Fruit fly (Drosophila melanogaster): ENCODE results near the gene Qtzl.
A peak's percentile ranks its signal among the peaks of the same experiment; 100 is the strongest.

Gene Qtzl

DNA sequence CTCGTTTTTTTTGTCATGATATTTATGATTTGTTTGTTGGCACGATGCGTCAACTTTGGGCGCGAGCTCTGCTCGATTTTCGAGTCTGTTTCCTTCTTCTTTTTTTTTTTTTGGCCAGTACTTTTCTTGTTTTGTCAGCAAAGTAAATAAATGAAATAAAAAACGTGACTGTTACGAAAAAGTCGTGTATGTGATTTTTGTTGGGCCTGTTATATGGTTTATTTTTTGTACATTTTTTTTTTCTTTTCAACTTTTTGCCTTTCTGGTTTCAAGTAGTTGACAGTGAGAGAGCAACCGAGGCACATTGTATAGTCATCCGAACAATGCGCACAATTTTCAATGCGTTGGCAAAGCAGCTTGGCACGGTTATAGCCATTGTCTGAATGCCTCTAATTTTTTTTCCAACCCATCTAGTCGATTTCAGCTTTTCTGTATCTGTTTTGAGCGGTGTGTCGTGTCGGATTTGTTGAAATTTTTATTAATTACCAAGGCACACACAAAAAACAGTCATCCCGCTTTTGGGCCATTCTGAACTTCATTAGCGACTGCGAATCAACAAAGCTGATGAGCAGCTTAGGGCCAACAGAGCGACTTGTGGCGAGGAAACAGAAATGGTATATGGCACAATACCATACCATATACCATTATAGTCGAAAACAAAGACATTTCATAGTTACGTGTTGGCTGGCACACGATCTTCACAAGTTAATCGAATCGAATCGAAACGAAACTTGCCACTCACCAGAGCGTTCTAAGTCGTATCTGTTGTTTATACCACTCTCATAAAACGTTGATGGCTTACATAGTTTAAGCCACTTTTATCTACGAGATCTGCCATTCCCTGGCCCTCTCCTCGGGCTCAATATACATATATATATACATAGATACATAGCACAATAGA lies 31.9 kb upstream of the Qtzl start:
- TF ChIP-seq CG7101 (tag; optimal IDR thresholded peaks at IDR 0.05) (no peak), tj (GFP tag; optimal IDR thresholded peaks at IDR 0.05) (peak; percentile 82), kay (GFP tag; ENCODE audit: borderline replicate concordance) (peak; percentile 31), Hr96 (GFP tag; optimal IDR thresholded peaks at IDR 0.05) (no peak), ovo (GFP tag; optimal IDR thresholded peaks at IDR 0.05) (no peak), pad (GFP tag; optimal IDR thresholded peaks at IDR 0.05) (no peak), Mnt (GFP tag; optimal IDR thresholded peaks at IDR 0.05) (no peak)

DNA sequence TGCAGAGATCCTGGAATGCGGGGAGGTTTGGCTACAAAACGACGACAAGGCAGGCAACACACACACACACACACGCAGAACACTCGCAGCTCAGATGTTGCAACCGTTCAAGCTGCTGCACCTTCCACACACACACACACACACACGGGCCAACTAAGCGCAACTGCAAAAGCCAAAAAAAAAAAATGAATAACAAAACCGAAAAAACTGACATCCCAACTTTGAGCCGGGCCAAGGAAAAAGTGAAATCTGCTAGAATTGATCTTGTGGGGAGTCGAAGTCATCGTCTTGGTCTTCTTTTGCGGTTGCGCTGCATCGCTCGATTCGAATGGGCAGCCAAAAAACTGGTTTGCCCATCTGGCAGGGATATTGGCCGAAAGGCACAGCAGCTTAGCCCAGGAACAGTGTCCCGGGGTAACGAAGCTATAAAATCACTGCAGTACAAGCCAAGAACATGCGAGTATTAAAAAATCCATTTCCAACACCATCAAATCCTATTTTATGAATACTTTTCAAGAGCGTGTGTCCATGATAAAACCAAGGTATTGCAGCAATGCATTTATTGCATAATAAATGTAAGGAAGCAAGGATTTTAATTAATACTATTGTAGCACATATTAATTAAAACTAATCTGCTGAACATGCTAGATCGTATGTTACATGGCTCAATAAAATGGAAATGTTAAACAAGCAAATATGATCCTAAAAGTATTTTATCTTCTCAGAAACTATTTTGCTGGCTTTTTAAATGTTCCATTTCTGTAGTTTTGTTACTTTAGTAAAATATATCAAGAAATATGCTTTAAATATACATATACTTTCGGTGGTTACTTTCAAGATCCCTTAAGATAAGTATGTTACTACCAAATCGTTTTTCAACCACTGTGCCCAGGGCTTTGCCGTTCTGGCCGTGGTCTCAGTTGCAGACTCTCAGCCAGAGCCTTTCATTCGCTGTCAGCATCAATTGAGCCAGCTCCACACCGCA lies 29.6 kb upstream of the Qtzl start:
- TF ChIP-seq ovo (GFP tag; optimal IDR thresholded peaks at IDR 0.05) (no peak), Clk (GFP tag; optimal IDR thresholded peaks at IDR 0.05) (no peak), cic (GFP tag; optimal IDR thresholded peaks at IDR 0.05) (no peak)

DNA sequence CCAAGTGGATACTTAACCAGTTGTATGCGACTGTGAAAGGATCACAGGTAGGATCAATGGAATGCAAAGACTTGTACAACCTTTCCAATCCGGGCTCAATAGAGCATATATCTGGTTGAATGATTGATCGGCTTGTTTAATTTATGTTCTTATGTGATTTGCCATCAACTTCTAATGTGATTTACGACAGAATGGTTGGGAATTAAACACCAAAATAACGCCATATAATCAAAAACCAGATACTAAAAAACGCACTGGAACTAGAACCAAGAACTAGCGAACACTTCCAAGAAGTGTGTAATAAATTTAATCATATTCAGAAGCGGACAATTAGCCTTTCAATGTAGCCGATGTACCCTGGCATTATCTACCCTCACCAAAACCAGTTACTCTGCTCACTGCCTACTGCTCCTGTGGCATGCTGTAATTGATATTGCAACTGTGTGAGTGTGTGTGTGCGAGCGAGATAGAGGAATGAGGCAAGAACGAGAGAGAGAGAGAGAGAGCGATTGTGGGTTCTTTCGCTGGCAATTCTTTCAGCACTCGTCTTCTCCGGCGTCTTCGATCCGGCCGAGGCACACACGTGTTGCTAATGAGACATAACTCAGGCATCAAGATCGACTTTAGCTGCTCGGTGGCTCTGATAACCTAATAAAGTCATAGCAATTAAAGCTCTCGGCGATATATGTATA lies 26.8 kb upstream of the Qtzl start:
- TF ChIP-seq pad (GFP tag; optimal IDR thresholded peaks at IDR 0.05) = no peak
- no peak for TF ChIP-seq CG7045 (GFP tag; optimal IDR thresholded peaks at IDR 0.05)
- no peak for TF ChIP-seq cic (GFP tag; optimal IDR thresholded peaks at IDR 0.05)

DNA sequence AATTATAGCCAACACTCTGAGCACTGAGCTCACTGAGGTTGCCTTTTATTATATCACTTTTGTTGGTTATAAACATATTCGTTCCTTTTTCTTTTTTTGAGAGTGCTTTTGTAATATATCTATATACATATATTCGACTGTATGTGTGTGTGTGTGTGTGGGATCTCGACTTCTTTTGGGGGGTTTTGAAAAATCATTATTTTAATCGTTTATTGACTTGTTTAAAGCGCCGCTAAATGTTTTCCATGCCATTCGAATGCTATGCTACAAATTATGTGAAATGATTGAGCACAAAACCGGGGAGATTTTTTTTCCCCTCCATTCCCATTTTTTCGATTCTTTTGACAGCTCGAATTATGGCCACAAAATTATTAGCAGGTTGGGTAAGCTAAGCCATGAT lies 26.1 kb upstream of the Qtzl start:
- no peak for TF ChIP-seq bab1 (GFP tag; optimal IDR thresholded peaks at IDR 0.05)
- TF ChIP-seq Crg-1 (GFP tag; optimal IDR thresholded peaks at IDR 0.05) = no peak
- no peak for TF ChIP-seq CG5204 (GFP tag; optimal IDR thresholded peaks at IDR 0.05)
- TF ChIP-seq Hr96 (GFP tag; optimal IDR thresholded peaks at IDR 0.05) = no peak
- TF ChIP-seq kay (GFP tag; ENCODE audit: borderline replicate concordance) = no peak
- no peak for TF ChIP-seq CG11617 (GFP tag; optimal IDR thresholded peaks at IDR 0.05)
- no peak for TF ChIP-seq CG33017 (tag; optimal IDR thresholded peaks at IDR 0.05)
- TF ChIP-seq CG7101 (tag; optimal IDR thresholded peaks at IDR 0.05) = no peak
- TF ChIP-seq tj (GFP tag; optimal IDR thresholded peaks at IDR 0.05) = no peak
- TF ChIP-seq pad (GFP tag; optimal IDR thresholded peaks at IDR 0.05) = no peak
- no peak for TF ChIP-seq cnc (optimal IDR thresholded peaks at IDR 0.05)
- TF ChIP-seq CG1620 (GFP tag; optimal IDR thresholded peaks at IDR 0.05) = no peak

- no peak for TF ChIP-seq cnc (optimal IDR thresholded peaks at IDR 0.05)
- TF ChIP-seq kay (GFP tag; ENCODE audit: borderline replicate concordance) = peak; percentile 94
Observed at dm6 chr2L:11970343-11970742, 25.2 kb upstream of the Qtzl start.

- TF ChIP-seq cic (GFP tag; optimal IDR thresholded peaks at IDR 0.05) (peak; percentile 8), CG33017 (tag; optimal IDR thresholded peaks at IDR 0.05) (peak; percentile 45), bab1 (GFP tag; optimal IDR thresholded peaks at IDR 0.05) (peak; percentile 22), Hr96 (GFP tag; optimal IDR thresholded peaks at IDR 0.05) (no peak), CG1620 (GFP tag; optimal IDR thresholded peaks at IDR 0.05) (no peak), CG11617 (GFP tag; optimal IDR thresholded peaks at IDR 0.05) (peak; percentile 7), CG5204 (GFP tag; optimal IDR thresholded peaks at IDR 0.05) (no peak), cnc (optimal IDR thresholded peaks at IDR 0.05) (no peak), CG7045 (GFP tag; optimal IDR thresholded peaks at IDR 0.05) (no peak), Crg-1 (GFP tag; optimal IDR thresholded peaks at IDR 0.05) (no peak), toe (GFP tag; optimal IDR thresholded peaks at IDR 0.05) (no peak), CG12768 (GFP tag; optimal IDR thresholded peaks at IDR 0.05) (no peak), Clk (GFP tag; optimal IDR thresholded peaks at IDR 0.05) (no peak), Mnt (GFP tag; optimal IDR thresholded peaks at IDR 0.05) (peak; percentile 64), CG14711 (tag; optimal IDR thresholded peaks at IDR 0.05) (no peak), kay (GFP tag; ENCODE audit: borderline replicate concordance) (peak; percentile 88), tj (GFP tag; optimal IDR thresholded peaks at IDR 0.05) (peak; percentile 66), ovo (GFP tag; optimal IDR thresholded peaks at IDR 0.05) (peak; percentile 9), pad (GFP tag; optimal IDR thresholded peaks at IDR 0.05) (peak; percentile 75), CG7101 (tag; optimal IDR thresholded peaks at IDR 0.05) (peak; percentile 11)
Observed at dm6 chr2L:11970853-11971397, 24.6 kb upstream of the Qtzl start.
